Worm (Caenorhabditis elegans) whole organism, young adult: ENCODE results near the gene smrc-1.

Experiments
- B0336.3 ChIP-seq: fragments of 200-800 bp; sonication (Bioruptor generic); IDR thresholded peaks from 2 replicates; pipeline ENCODE4 v1.3.6; 2022; ENCODE audit warnings: missing genetic modification characterization, missing compliant biosample characterization
- D2030.7 ChIP-seq: fragments of 200-800 bp; sonication (Bioruptor generic); IDR thresholded peaks from 2 replicates; pipeline ENCODE4 v1.3.6; 2022; ENCODE audit warnings: missing genetic modification reagents, missing genetic modification characterization, missing compliant biosample characterization
- F22D6.2 ChIP-seq: sonication (generic microtip); optimal IDR thresholded peaks from 2 replicates; lab custom pipeline; 2016; ENCODE audit warnings: mild to moderate bottlenecking, missing genetic modification characterization, missing compliant biosample characterization
- ama-1 ChIP-seq, 3 experiments: fragments of 150-350 bp in 1 of 3; sonication (generic microtip) in 2 of 3; optimal IDR thresholded peaks; 2 replicates each; lab custom pipeline; 2014 to 2018; ENCODE audit warnings: missing biosample characterization in 2 of 3, missing genetic modification characterization in 2 of 3, missing genetic modification reagents in 2 of 3
- attf-3 ChIP-seq: fragments of 200-800 bp; sonication (Bioruptor generic); conservative IDR thresholded peaks from 2 replicates; pipeline ENCODE4 v1.3.6; 2022; ENCODE audit warnings: missing genetic modification reagents, missing genetic modification characterization, missing compliant biosample characterization
- dox-1 ChIP-seq: fragments of 200-800 bp; sonication (Bioruptor generic); IDR thresholded peaks from 2 replicates; pipeline ENCODE4 v1.3.6; 2022; ENCODE audit warnings: missing genetic modification reagents, missing genetic modification characterization, missing compliant biosample characterization
- dpff-1 ChIP-seq: sonication (generic microtip); optimal IDR thresholded peaks from 2 replicates; lab custom pipeline; 2017; ENCODE audit warnings: mild to moderate bottlenecking, missing genetic modification characterization, missing compliant biosample characterization
- egl-18 ChIP-seq: fragments of 200-800 bp; sonication (Bioruptor generic); IDR thresholded peaks from 2 replicates; pipeline ENCODE4 v1.3.6; 2022; ENCODE audit warnings: missing genetic modification reagents, missing genetic modification characterization, missing compliant biosample characterization
- hlh-12 ChIP-seq: sonication (generic microtip); optimal IDR thresholded peaks from 2 replicates; lab custom pipeline; 2016; ENCODE audit warnings: missing genetic modification characterization, missing compliant biosample characterization
- nfyb-1 ChIP-seq: fragments of 200-800 bp; sonication (Bioruptor generic); IDR thresholded peaks from 2 replicates; pipeline ENCODE4 v1.3.6; 2022; ENCODE audit warnings: missing genetic modification reagents, missing genetic modification characterization, missing compliant biosample characterization
- rcor-1 ChIP-seq: fragments of 200-800 bp; sonication (Bioruptor generic); IDR thresholded peaks from 2 replicates; pipeline ENCODE4 v1.3.6; 2022; ENCODE audit warnings: missing genetic modification reagents, missing genetic modification characterization, missing compliant biosample characterization
- sea-2 ChIP-seq: fragments of 200-800 bp; sonication (Bioruptor generic); IDR thresholded peaks from 2 replicates; pipeline ENCODE4 v1.3.6; 2022; ENCODE audit warnings: missing genetic modification characterization, missing compliant biosample characterization
- snpc-4 ChIP-seq, 5 experiments: fragments of 150-350 bp in 1 of 5; sonication (generic microtip) in 4 of 5; optimal IDR thresholded peaks; 2 replicates each; lab custom pipeline; 2014 to 2018; ENCODE audit warnings: missing genetic modification characterization in 5 of 5, missing biosample characterization in 3 of 5, antibody characterized with exemption in 2 of 5, mild to moderate bottlenecking in 2 of 5, missing compliant biosample characterization in 2 of 5, missing genotype in 2 of 5, moderate library complexity in 2 of 5, missing genetic modification reagents in 1 of 5
- unc-62 ChIP-seq: fragments of 150-350 bp; optimal IDR thresholded peaks from 2 replicates; lab custom pipeline; 2014; ENCODE audit warnings: missing biosample characterization, missing genetic modification reagents, missing genetic modification characterization

- TF ChIP-seq snpc-4 (GFP tag; optimal IDR thresholded peaks at IDR 0.05; lab: Kevin White, UChicago): no peak
- TF ChIP-seq snpc-4 (tag; optimal IDR thresholded peaks at IDR 0.05; lab: Kevin White, UChicago): no peak
- TF ChIP-seq D2030.7 (GFP tag; lab: Robert Waterston, UW): no peak
- TF ChIP-seq dox-1: no peak
- peak; percentile 81 for TF ChIP-seq unc-62 (GFP tag; lab: Kevin White, UChicago)
- no peak for TF ChIP-seq nfyb-1
- TF ChIP-seq F22D6.2 (tag; lab: Kevin White, UChicago): no peak
- no peak for TF ChIP-seq egl-18
- TF ChIP-seq dpff-1: no peak
- TF ChIP-seq B0336.3 (GFP tag; lab: Robert Waterston, UW): no peak
- no peak for TF ChIP-seq ama-1 (optimal IDR thresholded peaks at IDR 0.05; lab: Kevin White, UChicago)
- no peak for TF ChIP-seq ama-1 (GFP tag; optimal IDR thresholded peaks at IDR 0.05; lab: Kevin White, UChicago)
- TF ChIP-seq sea-2: no peak
- no peak for TF ChIP-seq attf-3
- no peak for TF ChIP-seq rcor-1 (GFP tag; lab: Robert Waterston, UW)
- no peak for TF ChIP-seq hlh-12 (tag; lab: Kevin White, UChicago)
Measured at ce11 chrIII:6402810-6403209, 12.1 kb downstream of the smrc-1 start.
